Worm (Caenorhabditis elegans): Measurements from ENCODE around the gene C26D10.6.

C26D10.6 gene

DNA sequence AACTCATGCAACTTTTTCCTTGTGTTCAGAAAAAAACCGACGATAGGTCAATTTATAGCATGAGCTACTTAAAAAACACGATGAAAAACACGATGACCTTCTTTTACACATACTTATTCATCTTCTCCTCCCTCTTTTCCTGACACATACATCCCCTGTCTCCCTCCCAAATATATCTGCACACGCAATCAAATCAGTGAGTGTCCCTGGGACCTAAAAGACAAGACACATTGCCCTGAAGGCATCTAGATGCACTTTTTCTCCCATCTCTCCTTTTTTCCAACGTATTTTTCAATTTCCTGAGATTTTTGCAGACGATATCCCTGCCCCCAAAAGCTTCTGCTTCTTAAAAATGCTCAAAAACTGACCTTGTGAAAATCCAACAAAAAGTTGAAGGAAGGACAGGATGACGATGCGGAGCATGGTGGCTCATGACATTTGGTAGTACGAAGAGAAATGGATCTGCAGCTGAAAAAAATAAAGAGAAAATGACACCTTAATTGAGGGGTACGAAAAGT, at the start of gene C26D10.6:
C26D10.6 (minus strand) TSS at position 468 of the 518 bp plus-strand sequence.
- TF ChIP-seq ztf-28 (GFP tag; IDR thresholded peaks at IDR 0.05), result no peak
- TF ChIP-seq F55B11.4 (tag; optimal IDR thresholded peaks at IDR 0.05; ENCODE audit: borderline replicate concordance, insufficient read depth), result no peak
- TF ChIP-seq ZK185.1 (tag; optimal IDR thresholded peaks at IDR 0.05; ENCODE audit: poor library complexity, severe bottlenecking), result no peak
- TF ChIP-seq nfya-2 (GFP tag; IDR thresholded peaks at IDR 0.05), result no peak
- no peak for TF ChIP-seq fkh-3 (tag; optimal IDR thresholded peaks at IDR 0.05)
- no peak for TF ChIP-seq egl-18 (GFP tag; IDR thresholded peaks at IDR 0.05)
- no peak for TF ChIP-seq gei-17 (GFP tag; optimal IDR thresholded peaks at IDR 0.05)
- TF ChIP-seq Y53G8AR.9 (GFP tag; conservative IDR thresholded peaks at IDR 0.05), result no peak
- TF ChIP-seq attf-5 (GFP tag; optimal IDR thresholded peaks at IDR 0.05), result no peak
- no peak for TF ChIP-seq bed-1 (GFP tag; IDR thresholded peaks at IDR 0.05)
- no peak for TF ChIP-seq lin-35 (GFP tag; optimal IDR thresholded peaks at IDR 0.05)
- TF ChIP-seq zfh-2 (GFP tag; conservative IDR thresholded peaks at IDR 0.05), result no peak
- TF ChIP-seq lin-54 (GFP tag; optimal IDR thresholded peaks at IDR 0.05), result no peak
- no peak for TF ChIP-seq mel-28 (tag; optimal IDR thresholded peaks at IDR 0.05; ENCODE audit: borderline replicate concordance)
- TF ChIP-seq hlh-12 (tag; optimal IDR thresholded peaks at IDR 0.05), result no peak
- no peak for TF ChIP-seq sea-2 (GFP tag; IDR thresholded peaks at IDR 0.05)

DNA sequence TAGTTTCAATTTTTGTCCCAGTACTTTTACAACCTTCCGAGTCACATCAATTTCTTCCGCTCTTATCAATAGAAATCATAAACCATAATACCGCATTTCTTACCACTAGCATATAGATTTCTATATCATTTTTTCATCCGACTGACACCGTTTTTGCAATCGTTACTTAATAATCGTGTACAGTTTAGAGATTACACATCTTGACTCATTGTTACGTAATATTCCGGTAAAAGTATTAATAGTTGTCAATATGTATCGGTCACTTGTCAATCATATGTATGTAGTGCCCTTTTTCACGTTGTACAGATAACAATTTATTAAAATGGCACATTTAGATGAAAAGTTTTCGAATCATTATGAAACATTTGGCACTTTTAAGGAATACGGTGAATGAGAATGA, 45.5 kb upstream of the C26D10.6 start:
- TF ChIP-seq lir-1 (GFP tag; conservative IDR thresholded peaks at IDR 0.05), result no peak
- TF ChIP-seq let-607 (tag; optimal IDR thresholded peaks at IDR 0.05), result peak in 1 of 2 experiments; percentile 59
- TF ChIP-seq tbx-9 (tag; optimal IDR thresholded peaks at IDR 0.05; ENCODE audit: borderline replicate concordance), result no peak
- no peak for TF ChIP-seq Y67H2A.10 (GFP tag; conservative IDR thresholded peaks at IDR 0.05)
- TF ChIP-seq unc-62 (GFP tag; optimal IDR thresholded peaks at IDR 0.05), result peak; percentile 92
- no peak for TF ChIP-seq F10E7.11 (tag; optimal IDR thresholded peaks at IDR 0.05)
- TF ChIP-seq ceh-58 (GFP tag; IDR thresholded peaks at IDR 0.05), result no peak
- TF ChIP-seq lin-54 (GFP tag; optimal IDR thresholded peaks at IDR 0.05), result no peak
- TF ChIP-seq F49E8.2 (tag; optimal IDR thresholded peaks at IDR 0.05; ENCODE audit: insufficient read depth), result no peak
- no peak for TF ChIP-seq ceh-27 (GFP tag; optimal IDR thresholded peaks at IDR 0.05)
- TF ChIP-seq egl-18 (GFP tag; IDR thresholded peaks at IDR 0.05), result no peak
- TF ChIP-seq dpff-1 (tag; optimal IDR thresholded peaks at IDR 0.05), result no peak
- TF ChIP-seq nhr-80 (tag; optimal IDR thresholded peaks at IDR 0.05), result peak; percentile 73
- no peak for TF ChIP-seq ama-1 (optimal IDR thresholded peaks at IDR 0.05)
- no peak for TF ChIP-seq ama-1 (GFP tag; optimal IDR thresholded peaks at IDR 0.05)
- no peak for TF ChIP-seq bed-2 (GFP tag; IDR thresholded peaks at IDR 0.05)
- no peak for TF ChIP-seq snpc-3.4 (tag; optimal IDR thresholded peaks at IDR 0.05)
- no peak for TF ChIP-seq cebp-1 (GFP tag; IDR thresholded peaks at IDR 0.05)
- no peak for TF ChIP-seq cebp-1 (tag; optimal IDR thresholded peaks at IDR 0.05)
- no peak for TF ChIP-seq ZK185.1 (tag; optimal IDR thresholded peaks at IDR 0.05; ENCODE audit: poor library complexity, severe bottlenecking)

DNA sequence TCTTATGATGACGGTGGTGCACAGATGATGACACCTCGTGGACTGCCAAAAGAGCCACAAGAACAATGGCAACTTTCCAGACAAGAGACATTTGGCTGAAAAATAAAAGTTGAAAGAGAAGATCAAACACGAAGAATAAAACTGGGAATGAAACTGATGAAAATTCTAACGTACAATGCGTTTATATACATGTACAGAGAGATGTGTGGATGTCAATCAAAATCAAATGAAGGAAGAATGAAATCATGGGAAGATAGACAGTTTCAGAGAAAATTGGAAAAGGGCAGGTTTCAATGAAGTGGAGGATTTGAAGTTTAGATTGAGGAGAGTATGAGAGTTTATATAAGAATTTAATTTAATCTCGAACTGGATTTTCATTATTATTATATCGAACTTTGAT, 44.6 kb upstream of the C26D10.6 start, which contains the start of gene dod-23:
dod-23 (minus strand) TSS at position 101 of the 400 bp plus-strand sequence.
- TF ChIP-seq tbp1 (GFP tag; optimal IDR thresholded peaks at IDR 0.05) (no peak), ztf-26 (tag; optimal IDR thresholded peaks at IDR 0.05) (no peak), ceh-40 (GFP tag; IDR thresholded peaks at IDR 0.05) (no peak), attf-5 (GFP tag; optimal IDR thresholded peaks at IDR 0.05) (no peak), ztf-3 (GFP tag; optimal IDR thresholded peaks at IDR 0.05) (no peak), egrh-3 (GFP tag; IDR thresholded peaks at IDR 0.05) (no peak), snpc-4 (GFP tag; optimal IDR thresholded peaks at IDR 0.05) (no peak), snpc-4 (tag; optimal IDR thresholded peaks at IDR 0.05) (no peak), ceh-91 (GFP tag; IDR thresholded peaks at IDR 0.05) (no peak), K12H6.12 (tag; optimal IDR thresholded peaks at IDR 0.05) (no peak), ama-1 (optimal IDR thresholded peaks at IDR 0.05) (no peak), ama-1 (GFP tag; optimal IDR thresholded peaks at IDR 0.05) (no peak), ets-4 (GFP tag; optimal IDR thresholded peaks at IDR 0.05) (no peak), ceh-79 (tag; optimal IDR thresholded peaks at IDR 0.05) (no peak), mxl-1 (tag; optimal IDR thresholded peaks at IDR 0.05) (no peak), egl-18 (GFP tag; IDR thresholded peaks at IDR 0.05) (no peak), madf-8 (GFP tag; conservative IDR thresholded peaks at IDR 0.05) (no peak), madf-6 (GFP tag; IDR thresholded peaks at IDR 0.05) (no peak), akir-1 (GFP tag; optimal IDR thresholded peaks at IDR 0.05) (no peak)
